Worm (Caenorhabditis elegans): Measurements from ENCODE around the gene srbc-12.

srbc-12 gene

ce11 chrV:856549-856948 lies 6.9 kb downstream of the srbc-12 start, which contains the start of gene K09C6.2:
Gene K09C6.2 (plus strand): TSS chrV:856849.
- no peak for TF ChIP-seq hlh-8 (tag; optimal IDR thresholded peaks at IDR 0.05)
- no peak for TF ChIP-seq elt-4 (tag; optimal IDR thresholded peaks at IDR 0.05)
- TF ChIP-seq pat-9 (tag; optimal IDR thresholded peaks at IDR 0.05) = no peak

- TF ChIP-seq elt-2 (tag; optimal IDR thresholded peaks at IDR 0.05) (no peak), sox-2 (GFP tag; IDR thresholded peaks at IDR 0.05) (0 out of 2 replicates have a peak, but pooled peaks have one; percentile 36)
Observed at ce11 chrV:858841-859456, 9.3 kb downstream of the srbc-12 start.

- TF ChIP-seq K09A11.1 (tag; optimal IDR thresholded peaks at IDR 0.05; ENCODE audit: insufficient read depth) (no peak), lim-6 (tag; optimal IDR thresholded peaks at IDR 0.05) (no peak), ceh-14 (tag; optimal IDR thresholded peaks at IDR 0.05) (no peak), ceh-9 (tag; optimal IDR thresholded peaks at IDR 0.05) (no peak), ceh-19 (GFP tag; optimal IDR thresholded peaks at IDR 0.05) (no peak), C08G9.2 (tag; optimal IDR thresholded peaks at IDR 0.05) (no peak), ttx-3 (tag; optimal IDR thresholded peaks at IDR 0.05) (no peak), pha-2 (tag; optimal IDR thresholded peaks at IDR 0.05) (no peak), syd-9 (tag; optimal IDR thresholded peaks at IDR 0.05) (no peak), nfya-1 (tag; optimal IDR thresholded peaks at IDR 0.05) (no peak), hlh-8 (tag; optimal IDR thresholded peaks at IDR 0.05) (no peak), K02D7.2 (tag; optimal IDR thresholded peaks at IDR 0.05) (no peak), ceh-45 (GFP tag; IDR thresholded peaks at IDR 0.05) (no peak), fkh-6 (tag; optimal IDR thresholded peaks at IDR 0.05) (no peak), fax-1 (tag; optimal IDR thresholded peaks at IDR 0.05) (no peak), unc-3 (GFP tag; conservative IDR thresholded peaks at IDR 0.05) (no peak), unc-3 (tag; optimal IDR thresholded peaks at IDR 0.05) (no peak), mec-3 (tag; optimal IDR thresholded peaks at IDR 0.05; ENCODE audit: borderline replicate concordance) (no peak), T23F11.4 (GFP tag; optimal IDR thresholded peaks at IDR 0.05) (no peak), unc-55 (GFP tag; optimal IDR thresholded peaks at IDR 0.05) (no peak), pax-1 (tag; optimal IDR thresholded peaks at IDR 0.05) (no peak)
Observed at ce11 chrV:866729-867128, 17.1 kb downstream of the srbc-12 start, which contains the start of gene T02B11.3. Gene T02B11.3 (minus strand): TSS chrV:866829.

ce11 chrV:871029-871428 lies 21.4 kb downstream of the srbc-12 start, which contains the start of gene T02B11.4:
Gene T02B11.4 (minus strand): TSS chrV:871129.
- TF ChIP-seq hlh-8 (tag; optimal IDR thresholded peaks at IDR 0.05) (no peak), mec-3 (tag; optimal IDR thresholded peaks at IDR 0.05; ENCODE audit: borderline replicate concordance) (no peak), hlh-15 (tag; optimal IDR thresholded peaks at IDR 0.05) (no peak), ceh-19 (GFP tag; optimal IDR thresholded peaks at IDR 0.05) (no peak), syd-9 (tag; optimal IDR thresholded peaks at IDR 0.05) (no peak), sox-4 (tag; optimal IDR thresholded peaks at IDR 0.05) (no peak), C08G9.2 (tag; optimal IDR thresholded peaks at IDR 0.05) (no peak), ztf-16 (tag; optimal IDR thresholded peaks at IDR 0.05) (no peak), nfya-1 (tag; optimal IDR thresholded peaks at IDR 0.05) (no peak), elt-4 (tag; optimal IDR thresholded peaks at IDR 0.05) (no peak), ceh-45 (GFP tag; IDR thresholded peaks at IDR 0.05) (no peak), rnt-1 (tag; optimal IDR thresholded peaks at IDR 0.05) (no peak), ceh-34 (tag; optimal IDR thresholded peaks at IDR 0.05) (no peak), pha-2 (tag; optimal IDR thresholded peaks at IDR 0.05) (no peak), tbx-2 (tag; optimal IDR thresholded peaks at IDR 0.05) (no peak), ceh-22 (tag; optimal IDR thresholded peaks at IDR 0.05) (no peak), ceh-48 (tag; optimal IDR thresholded peaks at IDR 0.05) (no peak), unc-42 (tag; optimal IDR thresholded peaks at IDR 0.05) (no peak), hlh-30 (tag; optimal IDR thresholded peaks at IDR 0.05; ENCODE audit: insufficient read depth) (no peak)

Data from whole organism, late embryonic.